Fruit fly (Drosophila melanogaster): ENCODE results near the gene CG32811.

Gene CG32811

DNA sequence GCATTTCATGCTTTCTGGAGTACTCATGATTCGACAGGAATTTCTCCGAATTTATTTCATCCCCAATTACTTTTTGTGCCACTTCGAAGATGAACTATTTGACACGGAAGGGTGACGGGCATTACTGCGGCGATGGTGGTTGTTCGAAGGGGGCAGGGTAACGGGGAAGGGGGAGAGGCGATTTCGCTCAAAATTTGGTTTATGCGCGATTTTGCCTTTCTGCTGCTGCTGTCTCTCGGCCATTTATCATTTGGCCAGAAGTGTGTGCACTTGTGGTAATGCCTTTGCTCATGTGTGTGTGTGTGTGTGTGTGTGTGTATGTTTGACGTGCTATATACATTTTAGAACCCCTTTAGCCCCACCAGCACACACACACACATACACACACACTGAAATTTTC lies 45.2 kb downstream of the CG32811 start:
- TF ChIP-seq acj6 (GFP tag; optimal IDR thresholded peaks at IDR 0.05) (no peak), Hr38 (GFP tag; optimal IDR thresholded peaks at IDR 0.05) (no peak), net (GFP tag; optimal IDR thresholded peaks at IDR 0.05) (no peak), CG3919 (GFP tag; optimal IDR thresholded peaks at IDR 0.05) (no peak)

DNA sequence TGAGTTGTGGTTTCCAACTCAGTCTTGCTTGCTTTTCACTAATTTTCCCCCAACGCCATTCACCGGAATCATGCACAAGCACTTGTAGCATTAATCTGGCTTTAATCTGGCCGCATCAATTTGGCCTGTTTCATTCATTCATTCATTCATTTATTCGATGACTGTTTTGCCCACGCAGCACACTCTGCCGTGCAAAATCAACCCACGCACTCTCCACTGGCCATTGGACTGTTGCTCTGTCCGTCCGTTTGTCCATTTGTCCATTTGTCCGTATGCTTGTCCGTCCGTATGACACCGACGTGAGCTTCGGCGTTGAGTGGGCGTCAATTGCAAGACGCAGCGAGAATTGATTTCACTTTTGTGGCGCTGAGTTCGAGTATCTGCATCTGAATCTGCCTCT lies 48.1 kb downstream of the CG32811 start:
- TF ChIP-seq dsx (GFP tag; optimal IDR thresholded peaks at IDR 0.05; ENCODE audit: poor library complexity, severe bottlenecking) (no peak), Met (GFP tag; optimal IDR thresholded peaks at IDR 0.05) (no peak), ss (GFP tag; optimal IDR thresholded peaks at IDR 0.05) (no peak), Ets21C (GFP tag; optimal IDR thresholded peaks at IDR 0.05) (no peak), Hr38 (GFP tag; optimal IDR thresholded peaks at IDR 0.05) (no peak), Hr4 (GFP tag; optimal IDR thresholded peaks at IDR 0.05) (no peak), CG1621 (tag; optimal IDR thresholded peaks at IDR 0.05) (no peak), CG3919 (GFP tag; optimal IDR thresholded peaks at IDR 0.05) (no peak), cyc (GFP tag; optimal IDR thresholded peaks at IDR 0.05) (no peak), Sox15 (GFP tag; optimal IDR thresholded peaks at IDR 0.05) (no peak), CG7368 (GFP tag; optimal IDR thresholded peaks at IDR 0.05) (no peak), CG8632 (GFP tag; optimal IDR thresholded peaks at IDR 0.05) (no peak), CG8119 (GFP tag; IDR thresholded peaks at IDR 0.05) (no peak), CG11902 (GFP tag; optimal IDR thresholded peaks at IDR 0.05) (no peak), CG15336 (GFP tag; IDR thresholded peaks at IDR 0.05) (no peak)

DNA sequence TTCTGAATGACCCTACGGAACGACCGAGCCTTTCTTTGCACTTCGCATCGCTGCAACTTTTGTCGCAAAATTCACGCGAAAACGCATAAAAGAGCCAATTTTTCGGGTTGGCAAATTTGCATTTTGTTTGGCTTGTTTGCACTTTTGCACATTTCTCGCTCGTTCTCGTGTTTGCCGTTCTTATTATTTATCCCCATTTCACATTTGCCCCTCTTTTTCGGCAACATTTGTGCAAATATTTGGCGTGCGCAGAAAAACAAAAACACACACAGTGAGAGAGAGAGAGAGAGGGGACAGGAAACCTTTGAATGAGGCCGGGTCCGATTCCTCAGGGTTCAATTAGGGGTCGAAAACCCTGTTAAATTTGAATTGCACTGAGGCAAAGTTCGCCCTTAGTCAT lies 48.6 kb downstream of the CG32811 start:
- TF ChIP-seq CG11294 (GFP tag; IDR thresholded peaks at IDR 0.05) (no peak), dsx (GFP tag; optimal IDR thresholded peaks at IDR 0.05; ENCODE audit: poor library complexity, severe bottlenecking) (no peak), CG31627 (GFP tag; optimal IDR thresholded peaks at IDR 0.05) (no peak), CG3032 (tag; optimal IDR thresholded peaks at IDR 0.05) (no peak), CG10669 (GFP tag; optimal IDR thresholded peaks at IDR 0.05) (no peak), Eip75B (GFP tag; optimal IDR thresholded peaks at IDR 0.05) (no peak), vri (GFP tag; optimal IDR thresholded peaks at IDR 0.05) (peak; percentile 15), Hr39 (GFP tag; optimal IDR thresholded peaks at IDR 0.05) (no peak), Met (GFP tag; optimal IDR thresholded peaks at IDR 0.05) (peak; percentile 17), topi (GFP tag; optimal IDR thresholded peaks at IDR 0.05) (peak; percentile 1)

DNA sequence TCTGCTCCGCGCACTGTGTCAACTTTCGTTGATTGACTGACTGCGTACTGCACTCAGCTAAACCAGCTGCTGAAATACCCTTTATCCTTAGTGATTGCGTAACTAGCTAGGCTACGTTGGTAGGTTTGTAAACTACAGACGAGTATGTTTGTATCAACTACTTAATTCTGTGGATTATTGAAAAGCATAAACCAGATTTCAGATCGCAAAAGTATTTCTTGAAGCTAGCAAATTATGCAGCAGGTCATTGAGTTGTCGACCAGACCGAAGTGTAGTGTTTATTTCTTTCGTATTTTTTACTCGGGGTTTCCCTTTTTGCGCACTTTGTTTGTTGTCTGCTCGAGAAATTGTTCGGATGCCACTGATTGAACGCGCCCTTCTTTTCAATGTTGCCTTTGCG lies 49.5 kb downstream of the CG32811 start:
- TF ChIP-seq CG10631 (GFP tag; optimal IDR thresholded peaks at IDR 0.05) (peak; percentile 75), Smox (GFP tag; optimal IDR thresholded peaks at IDR 0.05) (peak; percentile 87), Hr39 (GFP tag; optimal IDR thresholded peaks at IDR 0.05) (peak; percentile 90), CG11762 (GFP tag; optimal IDR thresholded peaks at IDR 0.05; ENCODE audit: insufficient read depth) (peak; percentile 68), Ets21C (GFP tag; optimal IDR thresholded peaks at IDR 0.05) (peak; percentile 82), CG32006 (GFP tag; optimal IDR thresholded peaks at IDR 0.05) (peak; percentile 60), Sox102F (GFP tag; optimal IDR thresholded peaks at IDR 0.05) (peak; percentile 91), Sox15 (GFP tag; optimal IDR thresholded peaks at IDR 0.05) (peak; percentile 87), Eip75B (GFP tag; optimal IDR thresholded peaks at IDR 0.05) (peak; percentile 88), CG6792 (GFP tag; optimal IDR thresholded peaks at IDR 0.05) (peak; percentile 88), fd59A (GFP tag; optimal IDR thresholded peaks at IDR 0.05) (peak; percentile 75), Gug (GFP tag; IDR thresholded peaks at IDR 0.05) (no peak), CG6854 (GFP tag; optimal IDR thresholded peaks at IDR 0.05) (peak; percentile 65), CG3032 (tag; optimal IDR thresholded peaks at IDR 0.05) (peak; percentile 86), CG7368 (GFP tag; optimal IDR thresholded peaks at IDR 0.05) (peak; percentile 90), cyc (GFP tag; optimal IDR thresholded peaks at IDR 0.05) (peak; percentile 89), CG6808 (GFP tag; optimal IDR thresholded peaks at IDR 0.05) (peak; percentile 79), Hr38 (GFP tag; optimal IDR thresholded peaks at IDR 0.05) (no peak), net (GFP tag; optimal IDR thresholded peaks at IDR 0.05) (peak; percentile 78), CG11902 (GFP tag; optimal IDR thresholded peaks at IDR 0.05) (peak; percentile 88), CG34406 (GFP tag; optimal IDR thresholded peaks at IDR 0.05) (peak; percentile 86), achi (GFP tag; optimal IDR thresholded peaks at IDR 0.05) (peak; percentile 83), Ets96B (tag; optimal IDR thresholded peaks at IDR 0.05) (peak; percentile 84), Hr4 (GFP tag; optimal IDR thresholded peaks at IDR 0.05) (peak; percentile 50), CG10669 (GFP tag; optimal IDR thresholded peaks at IDR 0.05) (peak; percentile 88), CG6276 (GFP tag; optimal IDR thresholded peaks at IDR 0.05) (no peak), Eip93F (GFP tag; optimal IDR thresholded peaks at IDR 0.05) (no peak), ss (GFP tag; optimal IDR thresholded peaks at IDR 0.05) (peak; percentile 69 to 84), svp (GFP tag) (peak; percentile 95), lz (GFP tag; optimal IDR thresholded peaks at IDR 0.05) (peak; percentile 89), CG9139 (GFP tag; optimal IDR thresholded peaks at IDR 0.05) (peak; percentile 72), topi (GFP tag; optimal IDR thresholded peaks at IDR 0.05) (peak; percentile 89), CG6163 (GFP tag; IDR thresholded peaks at IDR 0.05) (peak; percentile 74), acj6 (GFP tag; optimal IDR thresholded peaks at IDR 0.05) (peak; percentile 85), CG31627 (GFP tag; optimal IDR thresholded peaks at IDR 0.05) (peak; percentile 88)
